Fruit fly (Drosophila melanogaster) whole organism, embryonic: Measurements from ENCODE around the gene Pxn.

Experiments used
- B-H2 ChIP-seq: fragments of 200-800 bp; sonication (Bioruptor generic); optimal IDR thresholded peaks from 2 replicates; lab custom pipeline; 2018; ENCODE audit warnings: missing biosample characterization, mild to moderate bottlenecking, missing genetic modification characterization
- CG10543 ChIP-seq: fragments of 200-800 bp; sonication (Bioruptor generic); optimal IDR thresholded peaks from 3 replicates; lab custom pipeline; 2017; ENCODE audit warnings: missing biosample characterization, mild to moderate bottlenecking, missing genetic modification characterization, moderate library complexity
- CG10565 ChIP-seq: fragments of 200-800 bp; sonication (Bioruptor generic); optimal IDR thresholded peaks from 3 replicates; lab custom pipeline; 2016; ENCODE audit warnings: missing biosample characterization, mild to moderate bottlenecking, missing genetic modification characterization
- CG12769 ChIP-seq: fragments of 200-800 bp; sonication (Bioruptor generic); optimal IDR thresholded peaks from 2 replicates; lab custom pipeline; 2019; ENCODE audit warnings: missing biosample characterization, mild to moderate bottlenecking, missing genetic modification characterization, moderate library complexity
- CG13123 ChIP-seq: fragments of 200-800 bp; sonication (Bioruptor generic); optimal IDR thresholded peaks from 2 replicates; lab custom pipeline; 2016; ENCODE audit warnings: missing biosample characterization, missing genetic modification characterization
- CG14965 ChIP-seq: fragments of 200-800 bp; sonication (Bioruptor generic); optimal IDR thresholded peaks from 2 replicates; lab custom pipeline; 2016; ENCODE audit warnings: missing biosample characterization, missing genetic modification characterization, borderline replicate concordance
- CG2116 ChIP-seq: fragments of 200-800 bp; sonication (Bioruptor generic); optimal IDR thresholded peaks from 3 replicates; lab custom pipeline; 2018; ENCODE audit warnings: missing biosample characterization, mild to moderate bottlenecking, missing genetic modification characterization
- CG2199 ChIP-seq: fragments of 200-800 bp; sonication (Bioruptor generic); IDR thresholded peaks from 3 replicates; pipeline ENCODE4 v1.3.6; 2022; ENCODE audit warnings: missing biosample characterization, missing genetic modification characterization
- CG30403 ChIP-seq: fragments of 200-800 bp; sonication (Bioruptor generic); optimal IDR thresholded peaks from 3 replicates; lab custom pipeline; 2016; ENCODE audit warnings: missing biosample characterization, missing genetic modification characterization
- CG34224 ChIP-seq: fragments of 200-800 bp; sonication (Bioruptor generic); IDR thresholded peaks from 3 replicates; pipeline ENCODE4 v1.3.6; 2022; ENCODE audit warnings: missing biosample characterization, missing genetic modification characterization; ENCODE audit not compliant: partially characterized antibody
- CG3995 ChIP-seq: fragments of 200-800 bp; sonication (Bioruptor generic); optimal IDR thresholded peaks from 3 replicates; lab custom pipeline; 2016; ENCODE audit warnings: missing biosample characterization, missing genetic modification characterization
- CG5953 ChIP-seq: fragments of 200-800 bp; sonication (Bioruptor generic); IDR thresholded peaks from 2 replicates; pipeline ENCODE4 v1.3.6; 2022; ENCODE audit warnings: missing biosample characterization, missing genetic modification characterization
- CG6254 ChIP-seq: fragments of 200-800 bp; sonication (Bioruptor generic); optimal IDR thresholded peaks from 3 replicates; lab custom pipeline; 2017; ENCODE audit warnings: mild to moderate bottlenecking, missing biosample characterization, missing genetic modification reagents, missing genetic modification characterization
- CG7372 ChIP-seq: fragments of 200-800 bp; sonication (Bioruptor generic); IDR thresholded peaks from 2 replicates; pipeline ENCODE4 v1.3.6; 2022; ENCODE audit warnings: missing biosample characterization, missing genetic modification characterization
- CG8359 ChIP-seq: fragments of 200-800 bp; sonication (Bioruptor generic); optimal IDR thresholded peaks from 2 replicates; lab custom pipeline; 2017; ENCODE audit warnings: missing biosample characterization, mild to moderate bottlenecking, missing genetic modification characterization, borderline replicate concordance
- CG9727 ChIP-seq: fragments of 200-800 bp; sonication (Bioruptor generic); optimal IDR thresholded peaks from 3 replicates; lab custom pipeline; 2017; ENCODE audit warnings: missing biosample characterization, mild to moderate bottlenecking, missing genetic modification characterization
- CG9932 ChIP-seq: fragments of 200-800 bp; sonication (Bioruptor generic); IDR thresholded peaks from 2 replicates; pipeline ENCODE4 v1.3.6; 2022; ENCODE audit warnings: missing biosample characterization, missing genetic modification characterization
- CHES-1-like ChIP-seq: fragments of 200-800 bp; sonication (Bioruptor generic); optimal IDR thresholded peaks from 2 replicates; lab custom pipeline; 2016; ENCODE audit warnings: missing biosample characterization, missing genetic modification characterization
- Doc2 ChIP-seq: fragments of 200-800 bp; sonication (Bioruptor generic); IDR thresholded peaks from 2 replicates; pipeline ENCODE4 v1.3.6; 2022; ENCODE audit warnings: missing biosample characterization, missing genetic modification characterization
- HLH4C ChIP-seq: fragments of 200-800 bp; sonication (Bioruptor generic); IDR thresholded peaks from 3 replicates; pipeline ENCODE4 v1.3.6; 2022; ENCODE audit warnings: missing biosample characterization, missing genetic modification characterization; ENCODE audit not compliant: partially characterized antibody
- MBD-R2 ChIP-seq: fragments of 200-800 bp; sonication (Bioruptor generic); IDR thresholded peaks from 2 replicates; pipeline ENCODE4 v1.3.6; 2022; ENCODE audit warnings: missing biosample characterization, missing genetic modification characterization
- Side ChIP-seq: fragments of 200-800 bp; sonication (Bioruptor generic); optimal IDR thresholded peaks from 2 replicates; lab custom pipeline; 2016; ENCODE audit warnings: missing biosample characterization, missing genetic modification characterization
- ara ChIP-seq: fragments of 200-800 bp; sonication (Bioruptor generic); IDR thresholded peaks from 2 replicates; pipeline ENCODE4 v1.3.6; 2022; ENCODE audit warnings: missing biosample characterization, missing genetic modification characterization
- croc ChIP-seq: fragments of 200-800 bp; sonication (Bioruptor generic); conservative IDR thresholded peaks from 3 replicates; pipeline ENCODE4 v1.3.6; 2022; ENCODE audit warnings: missing biosample characterization, missing genetic modification characterization
- da ChIP-seq: fragments of 200-800 bp; sonication (Bioruptor generic); optimal IDR thresholded peaks from 2 replicates; lab custom pipeline; 2016; ENCODE audit warnings: missing biosample characterization, missing genetic modification characterization
- dati ChIP-seq: fragments of 200-800 bp; sonication (Bioruptor generic); IDR thresholded peaks from 2 replicates; pipeline ENCODE4 v1.3.6; 2022; ENCODE audit warnings: missing biosample characterization, missing genetic modification characterization
- grau ChIP-seq: fragments of 200-800 bp; optimal IDR thresholded peaks from 3 replicates; lab custom pipeline; 2019; ENCODE audit warnings: missing biosample characterization, mild to moderate bottlenecking, missing genetic modification characterization, moderate library complexity
- ham ChIP-seq: fragments of 200-800 bp; sonication (Bioruptor generic); IDR thresholded peaks from 2 replicates; pipeline ENCODE4 v1.3.6; 2022; ENCODE audit warnings: missing biosample characterization, missing genetic modification characterization
- hkb ChIP-seq, 2 experiments: fragments of 200-800 bp in 1 of 2; fragments of >200 bp in 1 of 2; sonication (Bioruptor generic) in 1 of 2; IDR thresholded peaks in 1 of 2; optimal IDR thresholded peaks in 1 of 2; 2 replicates each; pipeline versions ENCODE4 v1.3.6 to Lab custom; 2017 to 2022; ENCODE audit warnings: missing biosample characterization in 1 of 2, missing genetic modification characterization in 1 of 2
- hth ChIP-seq: fragments of >200 bp; optimal IDR thresholded peaks from 2 replicates; lab custom pipeline; 2017; ENCODE audit warnings: inconsistent platforms
- ind ChIP-seq: fragments of 200-800 bp; sonication (Bioruptor generic); optimal IDR thresholded peaks from 3 replicates; lab custom pipeline; 2016; ENCODE audit warnings: missing biosample characterization, missing genetic modification characterization
- inv ChIP-seq: fragments of 200-800 bp; sonication (Bioruptor generic); IDR thresholded peaks from 2 replicates; pipeline ENCODE4 v1.3.6; 2022; ENCODE audit warnings: missing biosample characterization, missing genetic modification characterization; ENCODE audit not compliant: partially characterized antibody
- jing ChIP-seq: fragments of 200-800 bp; sonication (Bioruptor generic); optimal IDR thresholded peaks from 2 replicates; lab custom pipeline; 2018; ENCODE audit warnings: missing biosample characterization, mild to moderate bottlenecking, missing genetic modification characterization
- knrl ChIP-seq: fragments of 200-800 bp; sonication (Bioruptor generic); IDR thresholded peaks from 3 replicates; pipeline ENCODE4 v1.3.6; 2022; ENCODE audit warnings: missing biosample characterization, missing genetic modification characterization; ENCODE audit not compliant: partially characterized antibody
- mirr ChIP-seq: fragments of 200-800 bp; sonication (Bioruptor generic); optimal IDR thresholded peaks from 3 replicates; lab custom pipeline; 2018; ENCODE audit warnings: missing biosample characterization, mild to moderate bottlenecking, missing genetic modification characterization
- nerfin-1 ChIP-seq: fragments of 200-800 bp; sonication (Bioruptor generic); optimal IDR thresholded peaks from 3 replicates; lab custom pipeline; 2019; ENCODE audit warnings: missing biosample characterization, mild to moderate bottlenecking, missing genetic modification characterization, moderate library complexity
- nom ChIP-seq: fragments of 200-800 bp; sonication (Bioruptor generic); optimal IDR thresholded peaks from 2 replicates; lab custom pipeline; 2017; ENCODE audit warnings: missing biosample characterization, missing genetic modification characterization, mild to moderate bottlenecking, moderate library complexity, missing genetic modification reagents
- p53 ChIP-seq: fragments of 200-800 bp; sonication (Bioruptor generic); optimal IDR thresholded peaks from 2 replicates; lab custom pipeline; 2016; ENCODE audit warnings: missing biosample characterization, missing genetic modification characterization
- run ChIP-seq: fragments of 200-800 bp; sonication (Bioruptor generic); optimal IDR thresholded peaks from 3 replicates; lab custom pipeline; 2018; ENCODE audit warnings: missing biosample characterization, mild to moderate bottlenecking, missing genetic modification characterization
- sc ChIP-seq, 3 experiments: fragments of >200 bp in 2 of 3; fragments of 200-800 bp in 1 of 3; sonication (Bioruptor generic) in 1 of 3; optimal IDR thresholded peaks; 2 replicates in 2 of 3; 3 replicates in 1 of 3; lab custom pipeline; 2017; ENCODE audit warnings: mild to moderate bottlenecking in 1 of 3, missing biosample characterization in 1 of 3, missing genetic modification characterization in 1 of 3, missing genetic modification reagents in 1 of 3
- slp2 ChIP-seq: fragments of 200-800 bp; sonication (Bioruptor generic); optimal IDR thresholded peaks from 2 replicates; lab custom pipeline; 2016; ENCODE audit warnings: missing biosample characterization, missing genetic modification characterization
- sna ChIP-seq: fragments of 200-800 bp; sonication (Bioruptor generic); IDR thresholded peaks from 2 replicates; pipeline ENCODE4 v1.3.6; 2022; ENCODE audit warnings: missing biosample characterization, missing genetic modification characterization; ENCODE audit not compliant: partially characterized antibody
- sob ChIP-seq: fragments of 200-800 bp; sonication (Bioruptor generic); IDR thresholded peaks from 2 replicates; pipeline ENCODE4 v1.3.6; 2022; ENCODE audit warnings: missing biosample characterization, missing genetic modification characterization
- sqz ChIP-seq: fragments of 200-800 bp; sonication (Bioruptor generic); optimal IDR thresholded peaks from 3 replicates; lab custom pipeline; 2018; ENCODE audit warnings: missing biosample characterization, mild to moderate bottlenecking, missing genetic modification characterization
- ssp ChIP-seq: fragments of 200-800 bp; sonication (Bioruptor generic); IDR thresholded peaks from 2 replicates; pipeline ENCODE4 v1.3.6; 2022; ENCODE audit warnings: missing biosample characterization, missing genetic modification characterization
- tll ChIP-seq, 2 experiments: fragments of 200-800 bp in 1 of 2; fragments of >200 bp in 1 of 2; sonication (Bioruptor generic) in 1 of 2; optimal IDR thresholded peaks; 2 replicates each; lab custom pipeline; 2017 to 2019; ENCODE audit warnings: missing biosample characterization in 2 of 2, missing genetic modification characterization in 2 of 2, mild to moderate bottlenecking in 1 of 2, moderate library complexity in 1 of 2
- trem ChIP-seq: fragments of 200-800 bp; optimal IDR thresholded peaks from 3 replicates; lab custom pipeline; 2019; ENCODE audit warnings: missing biosample characterization, mild to moderate bottlenecking, missing genetic modification characterization, moderate library complexity
- yki ChIP-seq: fragments of >200 bp; optimal IDR thresholded peaks from 3 replicates; lab custom pipeline; 2018

Pxn gene

DNA sequence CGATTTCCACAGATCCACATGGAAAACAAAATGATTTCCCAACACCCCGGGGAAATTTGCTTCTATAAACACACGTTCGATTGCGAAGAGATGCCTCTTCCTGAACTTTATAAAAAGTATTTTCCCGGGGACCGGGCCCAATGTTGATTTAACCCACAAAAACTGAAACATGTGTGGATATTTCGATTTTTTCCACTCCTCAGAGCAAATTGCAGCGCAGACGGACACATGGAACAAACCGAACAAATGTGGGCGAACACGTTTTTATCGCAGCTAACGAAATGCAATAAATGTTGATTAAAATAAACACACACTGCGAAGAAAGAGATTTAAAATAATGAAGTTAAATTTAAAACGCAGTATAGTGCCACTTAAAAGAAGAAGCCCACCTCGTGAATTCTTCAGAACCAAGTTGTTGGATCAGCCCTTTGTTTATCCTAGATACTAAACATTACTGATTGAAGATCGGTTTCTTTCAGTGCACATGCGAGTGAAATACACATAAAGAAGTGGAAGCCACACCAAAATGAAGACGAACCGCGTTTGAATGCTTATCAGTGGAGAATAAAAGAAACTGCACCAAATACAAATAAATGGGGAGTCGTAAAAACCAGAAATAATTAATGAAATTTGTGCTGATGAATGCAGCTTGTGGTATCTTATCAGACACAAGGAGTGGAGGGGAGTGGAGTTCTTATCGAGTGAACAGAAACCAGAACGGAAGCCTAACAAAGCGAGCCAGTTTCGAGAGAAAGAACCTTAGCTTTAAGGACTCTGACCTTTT is 46.9 kb downstream of the Pxn start (continued):
- TF ChIP-seq Side (GFP tag; lab: Kevin White, UChicago) (peak; percentile 70), MBD-R2 (GFP tag; lab: Robert Waterston, UW) (no peak), sqz (GFP tag; lab: Kevin White, UChicago) (peak; percentile 74), CHES-1-like (GFP tag; lab: Kevin White, UChicago) (peak; percentile 37), CG2116 (GFP tag; lab: Kevin White, UChicago) (peak; percentile 13), inv (no peak), hth (lab: Kevin White, UChicago) (no peak), croc (peak; percentile 76), mirr (GFP tag; lab: Kevin White, UChicago) (no peak), p53 (peak; percentile 11), CG30403 (GFP tag; lab: Kevin White, UChicago) (peak; percentile 77), CG8359 (GFP tag; lab: Kevin White, UChicago) (no peak), B-H2 (GFP tag; lab: Kevin White, UChicago) (no peak), run (tag; lab: Kevin White, UChicago) (peak; percentile 81), yki (no peak), knrl (GFP tag; lab: Robert Waterston, UW) (no peak), ara (peak; percentile 93), CG9727 (peak; percentile 67), CG9932 (no peak), sob (GFP tag; lab: Robert Waterston, UW) (peak; percentile 76), jing (GFP tag; lab: Kevin White, UChicago) (peak; percentile 73), nerfin-1 (tag; lab: Kevin White, UChicago) (peak; percentile 81), sc (optimal IDR thresholded peaks at IDR 0.05; lab: Kevin White, UChicago) (no peak), sc (GFP tag; optimal IDR thresholded peaks at IDR 0.05; lab: Kevin White, UChicago) (peak; percentile 80), HLH4C (0 out of 3 replicates have a peak, but pooled peaks have one; percentile 10), CG10565 (GFP tag; lab: Kevin White, UChicago) (peak; percentile 15), ssp (peak; percentile 64; the same call in 1 of the 2 replicates), CG7372 (GFP tag; lab: Robert Waterston, UW) (peak; percentile 66), tll (GFP tag; optimal IDR thresholded peaks at IDR 0.05; lab: Kevin White, UChicago) (no peak), da (GFP tag; lab: Kevin White, UChicago) (no peak), CG6254 (GFP tag; lab: Kevin White, UChicago) (peak; percentile 87), sna (GFP tag; lab: Robert Waterston, UW) (no peak), CG3995 (GFP tag; lab: Kevin White, UChicago) (no peak), ham (GFP tag; lab: Robert Waterston, UW) (no peak), CG12769 (peak; percentile 43), CG10543 (GFP tag; lab: Kevin White, UChicago) (peak; percentile 23), Doc2 (GFP tag; lab: Robert Waterston, UW) (no peak), grau (peak; percentile 75), CG2199 (GFP tag; lab: Robert Waterston, UW) (peak; percentile 73; the same call in 2 of the 3 replicates), CG34224 (GFP tag; lab: Robert Waterston, UW) (no peak), dati (GFP tag; lab: Robert Waterston, UW) (peak; percentile 84), CG5953 (peak; percentile 90), ind (peak; percentile 82), hkb (optimal IDR thresholded peaks at IDR 0.05; lab: Kevin White, UChicago) (no peak), hkb (GFP tag; IDR thresholded peaks at IDR 0.05; lab: Robert Waterston, UW) (peak; percentile 87), nom (GFP tag; lab: Kevin White, UChicago) (no peak), trem (tag; lab: Kevin White, UChicago) (peak; percentile 79), CG13123 (GFP tag; lab: Kevin White, UChicago) (peak; percentile 26), CG14965 (GFP tag; lab: Kevin White, UChicago) (no peak), slp2 (peak; percentile 75)
